Worm (Caenorhabditis elegans): ENCODE measurements around the gene ins-39.

The ins-39 gene

ce11 chrX:1327201-1327600 lies 17.0 kb downstream of the ins-39 start:
- TF ChIP-seq med-1 (GFP tag; optimal IDR thresholded peaks at IDR 0.05; ENCODE audit: insufficient read depth) (no peak), ref-1 (GFP tag; conservative IDR thresholded peaks at IDR 0.05) (no peak), T22C8.4 (GFP tag; IDR thresholded peaks at IDR 0.05) (no peak), cog-1 (tag; optimal IDR thresholded peaks at IDR 0.05) (no peak), klf-2 (GFP tag; conservative IDR thresholded peaks at IDR 0.05) (no peak), ztf-23 (GFP tag; IDR thresholded peaks at IDR 0.05) (no peak), ztf-29 (GFP tag; IDR thresholded peaks at IDR 0.05) (no peak), tab-1 (GFP tag; IDR thresholded peaks at IDR 0.05) (no peak)

DNA sequence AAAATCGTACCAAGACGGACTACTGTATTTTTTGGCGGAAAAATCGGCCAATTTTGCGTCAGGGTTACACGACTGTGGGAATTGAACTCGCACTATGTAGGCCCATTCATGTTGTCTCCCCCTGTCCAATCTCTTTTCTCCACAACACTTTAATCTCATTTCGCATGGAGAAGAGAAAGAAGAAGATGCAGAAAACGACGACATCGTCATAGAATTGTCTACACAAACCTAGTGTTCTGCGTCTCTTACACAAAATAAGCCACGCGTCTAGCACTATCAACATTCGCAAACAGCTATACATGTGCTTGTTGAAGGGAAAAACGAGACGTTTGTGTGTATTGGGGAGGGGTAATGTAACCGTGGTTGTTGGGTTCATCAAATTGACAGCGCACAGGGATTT lies 21.2 kb downstream of the ins-39 start:
- no peak for TF ChIP-seq ztf-29 (GFP tag; IDR thresholded peaks at IDR 0.05)
- 0 out of 2 replicates have a peak, but pooled peaks have one; percentile 34 for TF ChIP-seq flt-1 (GFP tag; IDR thresholded peaks at IDR 0.05)
- peak; percentile 9 for TF ChIP-seq cog-1 (tag; optimal IDR thresholded peaks at IDR 0.05)

ce11 chrX:1321044-1321443 lies 23.2 kb downstream of the ins-39 start, which contains the start of gene pdk-1:
pdk-1 (plus strand) TSS chrX:1321344.
- no peak for TF ChIP-seq ref-1 (GFP tag; conservative IDR thresholded peaks at IDR 0.05)
- TF ChIP-seq ztf-29 (GFP tag; IDR thresholded peaks at IDR 0.05): no peak
- no peak for TF ChIP-seq klf-2 (GFP tag; conservative IDR thresholded peaks at IDR 0.05)
- no peak for TF ChIP-seq ztf-23 (GFP tag; IDR thresholded peaks at IDR 0.05)
- no peak for TF ChIP-seq flt-1 (GFP tag; IDR thresholded peaks at IDR 0.05)
- no peak for TF ChIP-seq med-1 (GFP tag; optimal IDR thresholded peaks at IDR 0.05; ENCODE audit: insufficient read depth)
- TF ChIP-seq T22C8.4 (GFP tag; IDR thresholded peaks at IDR 0.05): no peak
- TF ChIP-seq cog-1 (tag; optimal IDR thresholded peaks at IDR 0.05): no peak
- TF ChIP-seq tab-1 (GFP tag; IDR thresholded peaks at IDR 0.05): no peak

DNA sequence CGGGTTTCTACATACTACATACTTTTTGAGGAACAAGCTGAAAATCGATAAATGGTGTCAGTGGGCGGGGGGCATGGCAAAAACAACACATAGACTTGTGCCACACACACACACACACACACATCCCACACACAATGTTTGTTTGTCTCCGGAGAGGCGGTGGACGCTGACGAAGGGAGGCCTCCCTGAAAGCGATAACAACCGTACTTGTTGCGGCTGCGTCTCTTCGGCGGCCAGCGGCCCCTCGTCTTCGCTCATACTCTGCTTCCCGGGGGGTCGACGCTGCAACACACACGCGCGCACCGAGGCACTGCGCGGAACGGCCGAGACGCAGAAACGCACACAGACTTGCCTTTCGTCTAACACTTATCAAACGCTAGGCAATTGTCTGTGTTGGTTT lies 24.5 kb downstream of the ins-39 start:
- TF ChIP-seq klf-2 (GFP tag; conservative IDR thresholded peaks at IDR 0.05) (no peak), cog-1 (tag; optimal IDR thresholded peaks at IDR 0.05) (peak; percentile 73), med-1 (GFP tag; optimal IDR thresholded peaks at IDR 0.05; ENCODE audit: insufficient read depth) (no peak), T22C8.4 (GFP tag; IDR thresholded peaks at IDR 0.05) (no peak; the same call in 1 of the 2 replicates), ztf-29 (GFP tag; IDR thresholded peaks at IDR 0.05) (no peak), flt-1 (GFP tag; IDR thresholded peaks at IDR 0.05) (peak; percentile 68; the same call in 1 of the 2 replicates), ref-1 (GFP tag; conservative IDR thresholded peaks at IDR 0.05) (no peak)

DNA sequence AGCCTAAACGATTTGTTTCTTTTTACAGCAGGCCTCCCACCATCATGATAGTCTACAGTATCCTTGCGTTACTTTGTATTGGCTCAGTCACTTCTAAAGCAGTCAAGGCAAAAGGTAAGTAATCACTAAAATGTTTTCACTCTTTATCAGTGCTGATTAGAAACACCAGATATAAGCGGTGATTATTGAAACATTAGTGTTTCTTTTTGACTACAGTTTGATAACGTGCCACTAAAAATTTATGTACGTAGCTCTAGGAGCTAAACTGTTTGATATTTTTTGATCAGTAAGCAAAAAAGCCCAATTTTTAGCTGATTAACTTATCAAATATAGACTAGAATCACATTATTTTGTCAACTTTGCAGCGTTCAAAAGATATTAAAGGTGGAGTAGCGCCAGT lies 32.6 kb downstream of the ins-39 start:
- TF ChIP-seq flt-1 (GFP tag; IDR thresholded peaks at IDR 0.05): no peak

DNA sequence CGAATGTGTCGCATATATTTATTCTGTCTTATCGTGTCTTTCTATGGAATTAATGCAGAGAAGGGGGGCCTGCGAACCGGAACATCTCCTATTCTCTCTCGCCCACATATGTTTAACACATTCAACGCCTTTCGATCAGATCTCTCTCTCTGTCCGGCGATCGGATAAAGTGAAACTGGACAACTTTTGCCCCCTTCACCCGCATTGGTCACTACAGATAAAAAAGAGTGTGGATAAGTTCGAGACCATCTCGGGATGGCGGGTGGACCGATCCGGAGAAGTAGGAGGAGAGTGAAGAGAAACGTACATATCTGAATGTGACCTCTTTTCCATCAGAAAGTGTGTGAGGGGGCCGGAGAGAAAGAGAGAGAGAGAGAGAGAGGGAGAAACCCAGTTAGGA lies 33.1 kb downstream of the ins-39 start, which contains the start of gene H42K12.3:
TSS of gene H42K12.3 (plus strand) at position 308 of the 400 bp plus-strand sequence.
- TF ChIP-seq T22C8.4 (GFP tag; IDR thresholded peaks at IDR 0.05) (no peak), klf-2 (GFP tag; conservative IDR thresholded peaks at IDR 0.05) (no peak), med-1 (GFP tag; optimal IDR thresholded peaks at IDR 0.05; ENCODE audit: insufficient read depth) (no peak), cog-1 (tag; optimal IDR thresholded peaks at IDR 0.05) (no peak), flt-1 (GFP tag; IDR thresholded peaks at IDR 0.05) (no peak), ref-1 (GFP tag; conservative IDR thresholded peaks at IDR 0.05) (no peak), ztf-29 (GFP tag; IDR thresholded peaks at IDR 0.05) (no peak), tab-1 (GFP tag; IDR thresholded peaks at IDR 0.05) (no peak), ztf-23 (GFP tag; IDR thresholded peaks at IDR 0.05) (no peak)

- no peak for TF ChIP-seq cog-1 (tag; optimal IDR thresholded peaks at IDR 0.05)
- TF ChIP-seq T22C8.4 (GFP tag; IDR thresholded peaks at IDR 0.05): no peak
- TF ChIP-seq tab-1 (GFP tag; IDR thresholded peaks at IDR 0.05): no peak
- no peak for TF ChIP-seq ref-1 (GFP tag; conservative IDR thresholded peaks at IDR 0.05)
- no peak for TF ChIP-seq klf-2 (GFP tag; conservative IDR thresholded peaks at IDR 0.05)
- no peak for TF ChIP-seq ztf-23 (GFP tag; IDR thresholded peaks at IDR 0.05)
- no peak for TF ChIP-seq ztf-29 (GFP tag; IDR thresholded peaks at IDR 0.05)
- no peak for TF ChIP-seq med-1 (GFP tag; optimal IDR thresholded peaks at IDR 0.05; ENCODE audit: insufficient read depth)
- TF ChIP-seq flt-1 (GFP tag; IDR thresholded peaks at IDR 0.05): no peak
Observed at ce11 chrX:1309446-1309845, 34.8 kb downstream of the ins-39 start.

DNA sequence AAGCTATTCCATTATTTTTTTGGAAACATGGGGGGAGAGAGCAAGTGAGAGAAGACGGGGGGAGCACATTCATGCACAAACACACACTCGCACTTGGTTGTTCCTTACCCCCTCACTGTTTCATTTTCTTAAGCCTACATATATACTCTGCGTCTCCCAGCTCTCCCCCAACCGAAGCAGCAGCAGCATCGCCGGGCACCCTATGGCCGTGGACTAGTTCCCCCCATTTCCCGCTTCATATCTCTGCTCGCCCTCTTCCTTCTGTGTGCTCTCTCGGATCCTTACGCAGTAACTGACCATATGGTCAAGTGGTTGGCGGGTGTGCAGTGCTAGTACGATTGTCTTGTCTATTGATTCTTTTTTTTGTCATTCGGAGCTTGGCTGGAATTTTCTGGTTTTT lies 42.0 kb downstream of the ins-39 start:
- TF ChIP-seq ztf-29 (GFP tag; IDR thresholded peaks at IDR 0.05): peak; percentile 91
- TF ChIP-seq tab-1 (GFP tag; IDR thresholded peaks at IDR 0.05): 0 out of 2 replicates have a peak, but pooled peaks have one; percentile 65
- TF ChIP-seq ref-1 (GFP tag; conservative IDR thresholded peaks at IDR 0.05): no peak
- no peak for TF ChIP-seq klf-2 (GFP tag; conservative IDR thresholded peaks at IDR 0.05)
- peak; percentile 77 for TF ChIP-seq ztf-23 (GFP tag; IDR thresholded peaks at IDR 0.05)
- TF ChIP-seq T22C8.4 (GFP tag; IDR thresholded peaks at IDR 0.05): 0 out of 2 replicates have a peak, but pooled peaks have one; percentile 47
- peak; percentile 82 for TF ChIP-seq cog-1 (tag; optimal IDR thresholded peaks at IDR 0.05)
- TF ChIP-seq med-1 (GFP tag; optimal IDR thresholded peaks at IDR 0.05; ENCODE audit: insufficient read depth): no peak
- TF ChIP-seq flt-1 (GFP tag; IDR thresholded peaks at IDR 0.05): peak; percentile 59

- TF ChIP-seq cog-1 (tag; optimal IDR thresholded peaks at IDR 0.05) (no peak), ztf-23 (GFP tag; IDR thresholded peaks at IDR 0.05) (no peak), flt-1 (GFP tag; IDR thresholded peaks at IDR 0.05) (no peak), med-1 (GFP tag; optimal IDR thresholded peaks at IDR 0.05; ENCODE audit: insufficient read depth) (no peak), ztf-29 (GFP tag; IDR thresholded peaks at IDR 0.05) (no peak), T22C8.4 (GFP tag; IDR thresholded peaks at IDR 0.05) (no peak), klf-2 (GFP tag; conservative IDR thresholded peaks at IDR 0.05) (no peak), tab-1 (GFP tag; IDR thresholded peaks at IDR 0.05) (no peak), ref-1 (GFP tag; conservative IDR thresholded peaks at IDR 0.05) (no peak)
Observed at ce11 chrX:1299849-1300248, 44.4 kb downstream of the ins-39 start, which contains the start of gene inso-1. inso-1 (plus strand) TSS chrX:1300149.

- TF ChIP-seq ref-1 (GFP tag; conservative IDR thresholded peaks at IDR 0.05) (no peak), ztf-23 (GFP tag; IDR thresholded peaks at IDR 0.05) (no peak)
Observed at ce11 chrX:1295713-1296112, 48.5 kb downstream of the ins-39 start.
